Worm (Caenorhabditis elegans) whole organism, young adult: ENCODE results near the gene madf-9.

Experiments
- C06A6.2 ChIP-seq: fragments of 200-800 bp; sonication (Bioruptor generic); conservative IDR thresholded peaks from 2 replicates; pipeline ENCODE4 v1.3.6; 2022; ENCODE audit warnings: missing genetic modification characterization, missing compliant biosample characterization
- F52B5.7 ChIP-seq: sonication (generic microtip); optimal IDR thresholded peaks from 2 replicates; lab custom pipeline; 2016; ENCODE audit warnings: mild to moderate bottlenecking, missing genetic modification characterization, missing compliant biosample characterization
- F57A8.1 ChIP-seq: fragments of 200-800 bp; sonication (Bioruptor generic); optimal IDR thresholded peaks from 2 replicates; lab custom pipeline; 2018; ENCODE audit warnings: mild to moderate bottlenecking, missing genetic modification characterization, moderate library complexity, missing compliant biosample characterization
- K11D2.4 ChIP-seq: fragments of 200-800 bp; sonication (Bioruptor generic); IDR thresholded peaks from 2 replicates; pipeline ENCODE4 v1.3.6; 2022; ENCODE audit warnings: missing genetic modification reagents, missing genetic modification characterization, missing compliant biosample characterization
- Y53F4B.3 ChIP-seq: fragments of 200-800 bp; sonication (Bioruptor generic); IDR thresholded peaks from 2 replicates; pipeline ENCODE4 v1.3.6; 2022; ENCODE audit warnings: missing genetic modification reagents, missing genetic modification characterization, missing compliant biosample characterization
- Y53G8AR.9 ChIP-seq: fragments of 200-800 bp; sonication (Bioruptor generic); conservative IDR thresholded peaks from 2 replicates; pipeline ENCODE4 v1.3.6; 2022; ENCODE audit warnings: missing genetic modification reagents, missing genetic modification characterization, missing compliant biosample characterization
- Y56A3A.18 ChIP-seq: fragments of 200-800 bp; sonication (Bioruptor generic); IDR thresholded peaks from 2 replicates; pipeline ENCODE4 v1.3.6; 2022; ENCODE audit warnings: missing genetic modification reagents, missing genetic modification characterization, missing compliant biosample characterization
- Y95B8A.8 ChIP-seq: fragments of 200-800 bp; sonication (Bioruptor generic); IDR thresholded peaks from 2 replicates; pipeline ENCODE4 v1.3.6; 2022; ENCODE audit warnings: missing genetic modification reagents, missing genetic modification characterization, missing compliant biosample characterization
- akir-1 ChIP-seq: fragments of 200-800 bp; sonication (Bioruptor generic); optimal IDR thresholded peaks from 2 replicates; lab custom pipeline; 2018; ENCODE audit warnings: mild to moderate bottlenecking, missing genetic modification characterization, moderate library complexity, missing compliant biosample characterization
- athp-1 ChIP-seq: sonication (generic microtip); optimal IDR thresholded peaks from 2 replicates; lab custom pipeline; 2017; ENCODE audit warnings: mild to moderate bottlenecking, missing genetic modification characterization, missing compliant biosample characterization
- ceh-100 ChIP-seq: fragments of 200-800 bp; sonication (Bioruptor generic); IDR thresholded peaks from 2 replicates; pipeline ENCODE4 v1.3.6; 2022; ENCODE audit warnings: missing genetic modification reagents, missing genetic modification characterization, missing compliant biosample characterization
- chd-7 ChIP-seq: sonication (generic microtip); optimal IDR thresholded peaks from 2 replicates; lab custom pipeline; 2016; ENCODE audit warnings: mild to moderate bottlenecking, missing genetic modification characterization, moderate library complexity, missing compliant biosample characterization
- dox-1 ChIP-seq: fragments of 200-800 bp; sonication (Bioruptor generic); IDR thresholded peaks from 2 replicates; pipeline ENCODE4 v1.3.6; 2022; ENCODE audit warnings: missing genetic modification reagents, missing genetic modification characterization, missing compliant biosample characterization
- efl-1 ChIP-seq: fragments of 150-350 bp; optimal IDR thresholded peaks from 2 replicates; lab custom pipeline; 2014; ENCODE audit warnings: missing biosample characterization, missing genetic modification reagents, missing genetic modification characterization
- egrh-3 ChIP-seq: fragments of 200-800 bp; sonication (Bioruptor generic); IDR thresholded peaks from 2 replicates; pipeline ENCODE4 v1.3.6; 2022; ENCODE audit warnings: missing genetic modification reagents, missing genetic modification characterization, missing compliant biosample characterization
- hlh-12 ChIP-seq: sonication (generic microtip); optimal IDR thresholded peaks from 2 replicates; lab custom pipeline; 2016; ENCODE audit warnings: missing genetic modification characterization, missing compliant biosample characterization
- hlh-26 ChIP-seq: fragments of 200-800 bp; sonication (Bioruptor generic); conservative IDR thresholded peaks from 2 replicates; pipeline ENCODE4 v1.3.6; 2022; ENCODE audit warnings: missing genetic modification reagents, missing genetic modification characterization, missing compliant biosample characterization
- hmg-1.2 ChIP-seq: fragments of 200-800 bp; sonication (Bioruptor generic); IDR thresholded peaks from 2 replicates; pipeline ENCODE4 v1.3.6; 2022; ENCODE audit warnings: missing genetic modification reagents, missing genetic modification characterization, missing compliant biosample characterization
- hsf-1 ChIP-seq: fragments of 200-800 bp; sonication (Bioruptor generic); IDR thresholded peaks from 2 replicates; pipeline ENCODE4 v1.3.6; 2022; ENCODE audit warnings: missing genetic modification reagents, missing genetic modification characterization, missing compliant biosample characterization
- lag-1 ChIP-seq: fragments of 200-800 bp; sonication (Bioruptor generic); IDR thresholded peaks from 2 replicates; pipeline ENCODE4 v1.3.6; 2022; ENCODE audit warnings: missing genetic modification reagents, missing genetic modification characterization, missing compliant biosample characterization
- lir-1 ChIP-seq: fragments of 200-800 bp; sonication (Bioruptor generic); conservative IDR thresholded peaks from 2 replicates; pipeline ENCODE4 v1.3.6; 2022; ENCODE audit warnings: missing genetic modification reagents, missing genetic modification characterization, missing compliant biosample characterization
- lsy-27 ChIP-seq: sonication (generic microtip); optimal IDR thresholded peaks from 2 replicates; lab custom pipeline; 2017; ENCODE audit warnings: missing genetic modification characterization, mild to moderate bottlenecking, missing compliant biosample characterization, antibody characterized with exemption, missing genotype, borderline replicate concordance; ENCODE audit not compliant: insufficient read depth
- madf-10 ChIP-seq: sonication (generic microtip); optimal IDR thresholded peaks from 2 replicates; lab custom pipeline; 2016; ENCODE audit warnings: mild to moderate bottlenecking, missing genetic modification characterization, missing compliant biosample characterization
- mcd-1 ChIP-seq: fragments of 200-800 bp; sonication (Bioruptor generic); IDR thresholded peaks from 2 replicates; pipeline ENCODE4 v1.3.6; 2022; ENCODE audit warnings: missing genetic modification reagents, missing genetic modification characterization, missing compliant biosample characterization
- mes-4 ChIP-seq: sonication (generic microtip); optimal IDR thresholded peaks from 2 replicates; lab custom pipeline; 2016; ENCODE audit warnings: missing genotype, missing genetic modification characterization, missing compliant biosample characterization
- mxl-1 ChIP-seq: sonication (generic microtip); optimal IDR thresholded peaks from 2 replicates; lab custom pipeline; 2016; ENCODE audit warnings: missing genetic modification characterization, missing compliant biosample characterization
- nfya-1 ChIP-seq: sonication (generic microtip); optimal IDR thresholded peaks from 2 replicates; lab custom pipeline; 2017; ENCODE audit warnings: antibody characterized with exemption, missing compliant biosample characterization, missing genetic modification characterization, borderline replicate concordance; ENCODE audit not compliant: insufficient read depth
- pha-4 ChIP-seq: fragments of 150-350 bp; sonication (generic microtip); optimal IDR thresholded peaks from 2 replicates; lab custom pipeline; 2014; ENCODE audit warnings: missing biosample characterization, missing genetic modification reagents, missing genetic modification characterization
- rec-8 ChIP-seq, 2 experiments: sonication (generic microtip); optimal IDR thresholded peaks; 2 replicates each; lab custom pipeline; 2016; ENCODE audit warnings: mild to moderate bottlenecking in 2 of 2, missing genetic modification characterization in 2 of 2, missing genetic modification reagents in 2 of 2, missing genotype in 2 of 2, missing biosample characterization in 1 of 2, missing compliant biosample characterization in 1 of 2, moderate library complexity in 1 of 2
- sea-2 ChIP-seq: fragments of 200-800 bp; sonication (Bioruptor generic); IDR thresholded peaks from 2 replicates; pipeline ENCODE4 v1.3.6; 2022; ENCODE audit warnings: missing genetic modification characterization, missing compliant biosample characterization
- somi-1 ChIP-seq: fragments of 200-800 bp; sonication (Bioruptor generic); optimal IDR thresholded peaks from 2 replicates; lab custom pipeline; 2018; ENCODE audit warnings: mild to moderate bottlenecking, missing genetic modification characterization, missing compliant biosample characterization
- sptf-2 ChIP-seq: fragments of 200-800 bp; sonication (Bioruptor generic); optimal IDR thresholded peaks from 2 replicates; lab custom pipeline; 2018; ENCODE audit warnings: mild to moderate bottlenecking, missing genetic modification characterization, missing compliant biosample characterization
- tbx-9 ChIP-seq: sonication (generic microtip); optimal IDR thresholded peaks from 2 replicates; lab custom pipeline; 2016; ENCODE audit warnings: borderline replicate concordance, missing genetic modification characterization, inconsistent platforms, missing compliant biosample characterization
- tlf-1 ChIP-seq: fragments of 200-800 bp; sonication (Bioruptor generic); optimal IDR thresholded peaks from 2 replicates; lab custom pipeline; 2018; ENCODE audit warnings: mild to moderate bottlenecking, missing genetic modification characterization, missing compliant biosample characterization
- xnd-1 ChIP-seq: sonication (generic microtip); optimal IDR thresholded peaks from 2 replicates; lab custom pipeline; 2016; ENCODE audit warnings: missing genotype, missing genetic modification reagents, missing genetic modification characterization, missing compliant biosample characterization
- zfh-2 ChIP-seq: fragments of 200-800 bp; sonication (Bioruptor generic); conservative IDR thresholded peaks from 2 replicates; pipeline ENCODE4 v1.3.6; 2022; ENCODE audit warnings: missing genetic modification reagents, missing genetic modification characterization, missing compliant biosample characterization
- ztf-26 ChIP-seq: sonication (generic microtip); optimal IDR thresholded peaks from 2 replicates; lab custom pipeline; 2017; ENCODE audit warnings: missing genetic modification characterization, missing compliant biosample characterization

The madf-9 gene

DNA sequence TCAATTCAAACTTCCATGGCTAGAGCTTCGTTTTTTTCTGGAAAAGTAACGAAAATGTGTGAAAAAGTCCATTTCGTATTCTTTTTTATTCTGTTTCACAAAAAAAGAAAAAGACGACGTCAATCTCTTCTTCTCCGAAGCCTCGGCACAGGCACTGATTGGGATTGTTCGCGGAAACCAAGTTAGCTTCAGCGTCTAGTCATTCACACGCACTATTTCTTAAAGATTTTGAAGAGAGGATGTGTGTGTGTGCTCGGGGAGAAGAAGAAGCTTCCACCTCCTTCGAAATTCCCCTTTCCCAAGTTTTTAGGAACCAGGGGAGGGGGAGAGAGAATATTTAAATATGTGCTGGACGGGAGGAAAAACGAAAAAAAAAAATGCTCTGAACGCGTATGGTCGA, 10.4 kb upstream of the madf-9 start:
- TF ChIP-seq hlh-12 (tag; lab: Kevin White, UChicago) (no peak), Y95B8A.8 (no peak)

DNA sequence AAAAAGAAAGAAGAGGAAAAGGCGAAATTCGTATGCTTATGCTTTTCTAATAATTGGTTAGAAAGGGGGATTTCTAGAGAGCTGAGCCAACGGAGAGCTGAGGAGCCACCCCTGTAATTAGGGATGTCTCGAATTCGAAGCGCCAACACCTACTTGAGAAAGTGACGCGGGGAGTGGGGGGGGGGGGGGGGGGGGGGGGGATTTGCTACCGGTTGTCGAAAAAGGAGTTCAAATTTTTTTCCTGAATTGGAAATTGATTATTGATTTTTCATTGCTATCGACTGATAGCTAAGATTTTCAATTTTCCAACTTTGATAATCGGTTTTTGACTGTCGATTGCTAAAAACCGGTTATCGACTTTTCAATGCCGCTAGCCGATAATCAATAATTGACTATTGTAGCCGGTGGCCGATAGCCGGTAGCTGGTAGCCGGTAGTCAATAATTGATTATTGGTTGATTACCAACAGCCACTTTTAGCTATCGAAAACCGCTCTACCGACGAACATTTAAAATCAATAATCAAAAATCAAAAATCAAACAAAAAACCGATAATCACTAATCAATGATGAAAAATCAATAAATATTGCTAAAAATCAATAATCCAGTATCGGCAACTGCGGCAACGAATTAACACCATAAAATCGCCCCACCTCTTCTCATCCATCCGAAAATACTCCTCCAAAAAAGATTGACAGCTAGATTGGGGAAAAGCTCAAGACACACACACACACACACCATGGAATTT, 7.8 kb upstream of the madf-9 start:
- TF ChIP-seq zfh-2 (GFP tag; lab: Robert Waterston, UW) (peak; percentile 86), egrh-3 (GFP tag; lab: Robert Waterston, UW) (peak; percentile 81; the same call in 1 of the 2 replicates), tlf-1 (GFP tag; lab: Kevin White, UChicago) (no peak)

DNA sequence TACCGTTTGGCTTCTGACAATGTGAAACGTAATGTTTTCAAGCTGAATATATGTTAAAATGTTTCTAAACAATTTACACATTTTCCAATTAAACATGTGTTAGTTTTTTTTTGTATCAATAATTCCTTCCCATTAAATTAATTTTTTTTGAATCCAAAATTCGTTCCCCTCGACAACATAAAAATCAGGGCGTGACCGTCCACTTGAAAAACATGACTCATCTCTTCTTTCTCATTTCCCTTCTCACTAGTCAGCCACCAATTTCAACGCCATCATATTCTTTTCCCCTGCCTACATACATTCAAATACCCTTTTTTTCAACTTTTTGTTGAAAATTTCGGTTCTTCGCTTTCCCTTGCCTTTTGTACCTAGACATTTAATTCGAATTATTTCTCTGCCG, 4.4 kb upstream of the madf-9 start:
- TF ChIP-seq hlh-12 (tag; lab: Kevin White, UChicago) (no peak), hlh-26 (GFP tag; lab: Robert Waterston, UW) (no peak), mcd-1 (no peak), sptf-2 (GFP tag; lab: Kevin White, UChicago) (no peak), hmg-1.2 (no peak), xnd-1 (tag; lab: Kevin White, UChicago) (no peak), pha-4 (no peak), mes-4 (tag; lab: Kevin White, UChicago) (no peak), rec-8 (tag; optimal IDR thresholded peaks at IDR 0.05; lab: Kevin White, UChicago) (no peak), tbx-9 (tag; lab: Kevin White, UChicago) (no peak), somi-1 (no peak)

DNA sequence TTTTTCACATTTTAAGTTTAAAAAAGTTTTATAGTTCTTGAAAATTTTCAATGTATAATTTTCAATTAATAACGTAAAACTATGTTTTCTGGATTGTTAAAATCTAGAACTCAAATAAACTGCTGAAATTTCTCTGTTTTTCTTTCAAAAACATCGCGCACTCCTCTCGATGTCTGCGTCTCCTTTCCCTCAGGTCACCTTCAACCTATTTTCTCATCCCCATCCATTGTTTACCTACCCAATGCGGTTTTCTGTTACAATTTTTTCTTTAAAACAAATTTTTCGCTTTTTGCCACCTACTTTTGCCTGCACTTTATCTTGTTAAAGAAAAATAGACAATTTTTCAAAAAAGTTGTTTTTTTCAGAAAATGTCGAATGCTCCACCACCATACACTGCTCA, 3.6 kb upstream of the madf-9 start, which contains the start of gene ZC416.2:
Gene ZC416.2, plus strand, starts transcription at position 366 of the 400 bp plus-strand sequence.
- TF ChIP-seq hmg-1.2 (peak; percentile 50; the same call in 1 of the 2 replicates), F57A8.1 (no peak), hsf-1 (GFP tag; lab: Robert Waterston, UW) (no peak), nfya-1 (tag; lab: Kevin White, UChicago) (no peak), tlf-1 (GFP tag; lab: Kevin White, UChicago) (no peak), sea-2 (GFP tag; lab: Robert Waterston, UW) (no peak)

DNA sequence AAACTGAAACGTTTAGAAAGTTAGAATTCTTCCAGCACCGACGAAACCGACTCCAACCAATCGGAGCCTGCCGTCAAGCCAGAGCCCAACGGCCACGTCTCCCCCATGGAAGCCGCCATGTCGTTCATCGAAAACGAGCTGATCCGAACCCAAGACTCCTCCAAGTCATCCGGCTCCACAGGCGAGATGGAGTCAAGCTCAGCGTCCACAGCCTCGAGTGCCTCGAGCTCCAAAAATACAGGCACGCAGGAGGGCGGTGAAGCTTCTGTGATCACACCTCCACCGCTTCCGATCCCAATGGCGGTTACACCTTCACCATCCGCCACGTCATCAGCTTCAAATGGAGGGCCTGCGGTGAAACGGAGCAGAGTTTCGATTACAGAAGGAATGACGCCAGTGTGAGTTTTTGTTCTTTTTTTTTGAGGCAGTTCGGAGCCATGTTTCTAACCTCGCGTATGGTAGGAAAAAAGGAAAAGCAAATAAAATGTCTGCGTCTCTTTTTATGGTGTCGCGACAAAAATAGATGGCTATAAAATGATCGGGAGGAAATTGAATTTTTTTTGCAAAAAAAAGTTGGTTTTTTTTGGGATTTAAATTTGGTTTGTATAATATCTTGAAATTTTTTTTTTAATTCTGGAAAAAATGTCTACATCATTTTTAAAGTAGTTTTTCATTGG, 1.5 kb downstream of the madf-9 start:
- TF ChIP-seq ztf-26 (no peak), mxl-1 (tag; lab: Kevin White, UChicago) (no peak), efl-1 (no peak), egrh-3 (GFP tag; lab: Robert Waterston, UW) (peak; percentile 35; the same call in 1 of the 2 replicates), chd-7 (no peak), zfh-2 (GFP tag; lab: Robert Waterston, UW) (peak; percentile 90), Y56A3A.18 (GFP tag; lab: Robert Waterston, UW) (no peak), hlh-26 (GFP tag; lab: Robert Waterston, UW) (no peak), somi-1 (no peak), lag-1 (GFP tag; lab: Robert Waterston, UW) (no peak), K11D2.4 (GFP tag; lab: Robert Waterston, UW) (no peak), lir-1 (GFP tag; lab: Robert Waterston, UW) (no peak)

DNA sequence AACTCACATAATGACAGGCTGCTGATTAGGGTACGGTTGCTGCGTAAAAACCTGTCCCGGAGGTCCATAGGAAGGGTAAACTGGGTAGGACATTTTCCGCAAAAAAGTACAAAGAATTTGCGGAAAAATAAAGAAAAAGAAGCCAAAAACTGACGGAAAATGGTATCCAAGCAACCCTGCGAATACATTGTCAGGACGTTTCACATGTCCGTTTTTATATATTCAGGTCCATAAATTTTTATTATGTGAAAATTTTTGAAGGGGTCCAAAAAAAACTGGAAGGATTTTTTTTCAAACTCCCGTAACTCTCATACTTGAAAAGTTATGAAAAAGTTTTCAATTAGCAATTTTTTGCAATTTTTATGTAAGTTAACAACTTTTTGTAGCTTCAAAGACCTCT, 5.3 kb downstream of the madf-9 start, which contains the start of gene CC8.3:
Gene CC8.3, minus strand, starts transcription at position 101 of the 400 bp plus-strand sequence.
- TF ChIP-seq Y53G8AR.9 (GFP tag; lab: Robert Waterston, UW) (no peak), ceh-100 (GFP tag; lab: Robert Waterston, UW) (no peak), athp-1 (tag; lab: Kevin White, UChicago) (no peak), madf-10 (tag; lab: Kevin White, UChicago) (no peak), akir-1 (GFP tag; lab: Kevin White, UChicago) (no peak), Y53F4B.3 (GFP tag; lab: Robert Waterston, UW) (no peak), dox-1 (no peak), sea-2 (GFP tag; lab: Robert Waterston, UW) (no peak), F52B5.7 (tag; lab: Kevin White, UChicago) (no peak), C06A6.2 (GFP tag; lab: Robert Waterston, UW) (no peak), Y95B8A.8 (no peak), lsy-27 (tag; lab: Kevin White, UChicago) (no peak)
